Fruit fly (Drosophila melanogaster): ENCODE results near the gene CG43295.
A peak's percentile ranks its signal among the peaks of the same experiment; 100 is the strongest.

- TF ChIP-seq fd85E (GFP tag; optimal IDR thresholded peaks at IDR 0.05) (no peak), fd59A (GFP tag; optimal IDR thresholded peaks at IDR 0.05) (peak; percentile 30), Met (GFP tag; optimal IDR thresholded peaks at IDR 0.05) (peak; percentile 27), acj6 (GFP tag; optimal IDR thresholded peaks at IDR 0.05) (peak; percentile 34), Gug (GFP tag; IDR thresholded peaks at IDR 0.05) (no peak), Eip78C (GFP tag) (peak; percentile 83)
Observed at dm6 chr3L:16149418-16150160, 43.9 kb downstream of the CG43295 start.

Data from whole organism, prepupa.